Worm (Caenorhabditis elegans) whole organism, young adult: ENCODE results near the gene T04C12.8.

ENCODE experiments used
- cebp-2 ChIP-seq: fragments of 200-800 bp; sonication (Bioruptor generic); IDR thresholded peaks from 2 replicates; pipeline ENCODE4 v1.3.6; 2022; ENCODE audit warnings: missing genetic modification characterization, missing compliant biosample characterization
- nfyb-1 ChIP-seq: fragments of 200-800 bp; sonication (Bioruptor generic); IDR thresholded peaks from 2 replicates; pipeline ENCODE4 v1.3.6; 2022; ENCODE audit warnings: missing genetic modification reagents, missing genetic modification characterization, missing compliant biosample characterization
- ztf-22 ChIP-seq: fragments of 200-800 bp; sonication (Bioruptor generic); optimal IDR thresholded peaks from 2 replicates; lab custom pipeline; 2018; ENCODE audit warnings: mild to moderate bottlenecking, missing genetic modification characterization, moderate library complexity, missing compliant biosample characterization

- TF ChIP-seq ztf-22 (GFP tag; lab: Kevin White, UChicago): no peak
- TF ChIP-seq nfyb-1 (GFP tag; lab: Robert Waterston, UW): no peak
- TF ChIP-seq cebp-2 (GFP tag; lab: Robert Waterston, UW): no peak
Observed at ce11 chrV:11082964-11083363, 13.8 kb upstream of the T04C12.8 start.
